Fruit fly (Drosophila melanogaster): ENCODE measurements around the gene mei-38.

The mei-38 gene

dm6 chrX:1482840-1483518, 6.1 kb downstream of the mei-38 start, which contains the start of the genes sta and inc (continued):
- peak; percentile 53 for TF ChIP-seq pb (GFP tag; optimal IDR thresholded peaks at IDR 0.05)
- TF ChIP-seq salm (tag; optimal IDR thresholded peaks at IDR 0.05) = peak; percentile 22
- TF ChIP-seq Myb (GFP tag; optimal IDR thresholded peaks at IDR 0.05) = peak; percentile 78
- TF ChIP-seq CG9876 (GFP tag; optimal IDR thresholded peaks at IDR 0.05) = peak; percentile 46
- peak; percentile 66 for TF ChIP-seq CG2202 (tag; optimal IDR thresholded peaks at IDR 0.05)

- TF ChIP-seq kay (GFP tag; optimal IDR thresholded peaks at IDR 0.05) (no peak), Sry-β (GFP tag; optimal IDR thresholded peaks at IDR 0.05) (no peak), Fer1 (GFP tag; optimal IDR thresholded peaks at IDR 0.05) (no peak), CG8281 (tag; optimal IDR thresholded peaks at IDR 0.05) (no peak), crol (GFP tag; IDR thresholded peaks at IDR 0.05) (peak; percentile 75), stwl (tag; optimal IDR thresholded peaks at IDR 0.05) (no peak), p53 (GFP tag; optimal IDR thresholded peaks at IDR 0.05) (no peak), lilli (GFP tag; optimal IDR thresholded peaks at IDR 0.05) (no peak), CG7839 (tag; optimal IDR thresholded peaks at IDR 0.05) (no peak), sens-2 (GFP tag; IDR thresholded peaks at IDR 0.05) (no peak), CG4820 (GFP tag; optimal IDR thresholded peaks at IDR 0.05) (no peak), bab2 (GFP tag; optimal IDR thresholded peaks at IDR 0.05) (no peak), NFAT (GFP tag; IDR thresholded peaks at IDR 0.05) (no peak), h (optimal IDR thresholded peaks at IDR 0.05) (no peak), z (GFP tag; IDR thresholded peaks at IDR 0.05) (no peak), NC2α (GFP tag; optimal IDR thresholded peaks at IDR 0.05) (no peak), dmrt11E (tag; optimal IDR thresholded peaks at IDR 0.05) (no peak), org-1 (GFP tag; optimal IDR thresholded peaks at IDR 0.05) (no peak), Sox100B (GFP tag; optimal IDR thresholded peaks at IDR 0.05) (no peak), Trl (optimal IDR thresholded peaks at IDR 0.05) (peak in 1 of 2 experiments; percentile 33), Trl (GFP tag; optimal IDR thresholded peaks at IDR 0.05) (no peak), Deaf1 (tag; optimal IDR thresholded peaks at IDR 0.05) (peak; percentile 97), B-H1 (GFP tag; IDR thresholded peaks at IDR 0.05) (no peak), CG11085 (GFP tag; IDR thresholded peaks at IDR 0.05) (no peak), CG4424 (GFP tag; optimal IDR thresholded peaks at IDR 0.05) (no peak), CG17568 (GFP tag; optimal IDR thresholded peaks at IDR 0.05) (no peak), CG11093 (GFP tag; IDR thresholded peaks at IDR 0.05) (no peak), CG10565 (GFP tag; optimal IDR thresholded peaks at IDR 0.05) (no peak), trem (tag; optimal IDR thresholded peaks at IDR 0.05) (no peak), CrebB (tag; optimal IDR thresholded peaks at IDR 0.05) (no peak), chif (GFP tag; optimal IDR thresholded peaks at IDR 0.05) (no peak), Awh (GFP tag; IDR thresholded peaks at IDR 0.05) (no peak), CG18476 (GFP tag; optimal IDR thresholded peaks at IDR 0.05) (no peak), CG32532 (GFP tag; IDR thresholded peaks at IDR 0.05) (no peak), chn (GFP tag; optimal IDR thresholded peaks at IDR 0.05) (no peak), Adf1 (GFP tag; IDR thresholded peaks at IDR 0.05) (peak; percentile 7; the same call in 1 of the 2 replicates)
Measured at dm6 chrX:1507751-1508150, 30.9 kb downstream of the mei-38 start, which contains the start of gene Nmdar2. Gene Nmdar2 (minus strand): TSS chrX:1507809.
